Worm (Caenorhabditis elegans) whole organism, L4/young adult: ENCODE measurements around the gene srg-25.

Experiments
- dao-5 ChIP-seq: sonication (generic microtip); optimal IDR thresholded peaks from 2 replicates; lab custom pipeline; 2016; ENCODE audit warnings: missing genotype, missing genetic modification characterization, moderate library complexity, missing compliant biosample characterization
- him-1 ChIP-seq: sonication (generic microtip); optimal IDR thresholded peaks from 2 replicates; lab custom pipeline; 2016; ENCODE audit warnings: missing genotype, missing genetic modification reagents, missing genetic modification characterization, missing compliant biosample characterization

ce11 chrV:5330967-5331366, 14.4 kb downstream of the srg-25 start, which contains the start of gene srg-26:
- TF ChIP-seq him-1 (tag; lab: Kevin White, UChicago): no peak
- no peak for TF ChIP-seq dao-5 (tag; lab: Kevin White, UChicago)
